Worm (Caenorhabditis elegans): Measurements from ENCODE around the gene C48B4.3.

- no peak for TF ChIP-seq ZK546.5 (tag; optimal IDR thresholded peaks at IDR 0.05)
- TF ChIP-seq nhr-129 (tag; optimal IDR thresholded peaks at IDR 0.05): peak; percentile 92
- peak; percentile 80 for TF ChIP-seq lin-13 (GFP tag; optimal IDR thresholded peaks at IDR 0.05)
- TF ChIP-seq snpc-4 (tag; optimal IDR thresholded peaks at IDR 0.05): peak; percentile 70
- TF ChIP-seq dmd-4 (tag; optimal IDR thresholded peaks at IDR 0.05): no peak
These were observed 37.0 kb upstream of the C48B4.3 start, which contains the start of gene hlh-11 for ce11 chrIII:9619079-9619761.
